Worm (Caenorhabditis elegans): ENCODE results near the gene pmp-2.

- TF ChIP-seq tlp-1 (tag; optimal IDR thresholded peaks at IDR 0.05) (no peak), nhr-71 (tag; optimal IDR thresholded peaks at IDR 0.05) (no peak), pag-3 (tag; optimal IDR thresholded peaks at IDR 0.05; ENCODE audit: borderline replicate concordance, insufficient read depth) (no peak), egl-13 (tag; optimal IDR thresholded peaks at IDR 0.05) (no peak), zag-1 (tag; optimal IDR thresholded peaks at IDR 0.05) (no peak), fos-1 (tag; optimal IDR thresholded peaks at IDR 0.05) (no peak), dpl-1 (GFP tag; optimal IDR thresholded peaks at IDR 0.05) (no peak), unc-98 (GFP tag; IDR thresholded peaks at IDR 0.05) (no peak), ceh-88 (GFP tag; IDR thresholded peaks at IDR 0.05) (no peak), F16B12.6 (tag; optimal IDR thresholded peaks at IDR 0.05) (no peak), lin-35 (GFP tag; optimal IDR thresholded peaks at IDR 0.05) (peak in 1 of 2 experiments; percentile 4), elt-2 (tag; optimal IDR thresholded peaks at IDR 0.05) (peak; percentile 10), fkh-10 (GFP tag; optimal IDR thresholded peaks at IDR 0.05) (no peak), lin-15B (tag; optimal IDR thresholded peaks at IDR 0.05) (no peak)
These were observed at the start of gene pmp-2 for ce11 chrII:6887319-6888005.
